Worm (Caenorhabditis elegans): ENCODE results near the gene B0035.15.

ce11 chrIV:11288965-11289364 is 9.1 kb downstream of the B0035.15 start:
- TF ChIP-seq dve-1 (tag; optimal IDR thresholded peaks at IDR 0.05): no peak
- TF ChIP-seq dmd-4 (tag; optimal IDR thresholded peaks at IDR 0.05; ENCODE audit: borderline replicate concordance): no peak
- TF ChIP-seq lim-6 (tag; optimal IDR thresholded peaks at IDR 0.05): no peak
- no peak for TF ChIP-seq ceh-48 (tag; optimal IDR thresholded peaks at IDR 0.05)
- TF ChIP-seq nhr-11 (tag; optimal IDR thresholded peaks at IDR 0.05): no peak
- no peak for TF ChIP-seq pqm-1 (tag; optimal IDR thresholded peaks at IDR 0.05)
- no peak for TF ChIP-seq pha-4 (tag; optimal IDR thresholded peaks at IDR 0.05)
